Fruit fly (Drosophila melanogaster): ENCODE measurements around the gene Zip71B.
A peak's percentile ranks its signal among the peaks of the same experiment; 100 is the strongest.

The Zip71B gene

DNA sequence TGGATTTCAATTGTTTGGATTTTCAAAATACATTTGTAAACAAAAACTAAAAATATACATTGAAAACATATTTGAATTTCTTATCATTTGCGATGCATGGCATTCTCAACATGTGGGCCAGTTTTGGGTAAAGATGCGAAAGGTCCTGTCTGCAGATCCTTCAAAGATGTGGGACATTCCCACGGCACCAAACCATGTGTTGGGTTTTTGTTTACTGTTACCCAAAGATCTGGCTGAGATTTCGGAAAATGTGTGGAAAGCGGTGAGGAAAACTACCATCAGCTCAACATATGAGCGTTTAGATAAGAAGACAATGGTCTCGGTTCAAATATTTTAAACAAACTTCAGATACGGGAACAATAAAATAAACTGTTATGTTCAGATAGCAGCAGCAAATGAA, 16.1 kb upstream of the Zip71B start:
- TF ChIP-seq Sox15 (GFP tag; optimal IDR thresholded peaks at IDR 0.05), result no peak
- TF ChIP-seq svp (GFP tag), result peak; percentile 35
- TF ChIP-seq Hr39 (GFP tag; optimal IDR thresholded peaks at IDR 0.05), result no peak
- TF ChIP-seq salr (GFP tag; optimal IDR thresholded peaks at IDR 0.05), result no peak
- no peak for TF ChIP-seq CG6808 (GFP tag; optimal IDR thresholded peaks at IDR 0.05)
- TF ChIP-seq Eip93F (GFP tag; optimal IDR thresholded peaks at IDR 0.05), result no peak
- no peak for TF ChIP-seq CG6276 (GFP tag; optimal IDR thresholded peaks at IDR 0.05)
- TF ChIP-seq CG11294 (GFP tag; IDR thresholded peaks at IDR 0.05), result no peak
- TF ChIP-seq Eip75B (GFP tag; optimal IDR thresholded peaks at IDR 0.05), result no peak
- peak; percentile 29 for TF ChIP-seq fkh (GFP tag; optimal IDR thresholded peaks at IDR 0.05)
- TF ChIP-seq topi (GFP tag; optimal IDR thresholded peaks at IDR 0.05), result no peak

DNA sequence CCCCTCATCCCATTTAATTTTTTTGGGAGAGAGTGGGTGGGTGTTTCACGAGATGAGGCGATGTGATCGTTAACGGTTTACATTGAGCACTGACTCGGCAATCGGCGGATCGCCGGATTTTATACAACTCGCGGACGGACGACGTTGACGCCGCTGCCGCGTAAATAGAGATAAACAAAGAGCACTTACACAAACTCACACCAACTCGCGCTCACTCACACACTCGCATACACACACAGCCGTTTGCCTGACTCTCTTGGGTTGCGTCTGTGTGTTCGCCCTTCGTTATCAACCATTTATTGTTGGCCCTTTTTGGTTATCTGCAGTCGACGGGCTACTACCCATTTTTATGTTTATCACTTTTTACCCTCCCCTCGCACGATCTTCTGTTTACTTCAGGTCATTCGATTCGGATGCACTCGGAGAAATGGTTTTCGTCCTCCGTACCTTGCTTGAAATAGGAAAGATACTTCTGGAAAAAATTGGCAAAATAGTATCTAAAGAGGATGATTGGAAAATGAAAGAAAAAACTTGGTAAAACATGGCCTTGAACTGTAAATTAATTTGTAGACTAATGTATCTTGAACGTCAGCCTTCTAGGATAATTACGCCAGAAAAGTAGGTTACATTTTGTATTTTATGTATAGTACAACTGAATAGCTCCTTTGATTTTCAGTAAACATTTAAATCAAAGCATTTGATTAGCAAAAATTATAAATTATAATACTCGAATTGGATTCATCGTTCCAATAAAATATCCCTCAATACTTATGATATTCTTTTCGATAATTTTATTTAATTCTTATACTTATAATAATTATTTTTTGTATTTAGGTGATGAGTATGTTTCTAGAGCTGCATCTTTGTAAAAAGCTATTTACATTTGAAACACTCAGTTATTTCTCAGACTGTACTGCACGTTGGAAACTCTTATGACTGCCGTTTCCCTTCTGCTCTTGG, 14.3 kb upstream of the Zip71B start:
- peak; percentile 53 for TF ChIP-seq CG10631 (GFP tag; optimal IDR thresholded peaks at IDR 0.05)
- TF ChIP-seq CG11294 (GFP tag; IDR thresholded peaks at IDR 0.05), result no peak
- TF ChIP-seq Hr38 (GFP tag; optimal IDR thresholded peaks at IDR 0.05), result no peak
- TF ChIP-seq net (GFP tag; optimal IDR thresholded peaks at IDR 0.05), result peak; percentile 16
- TF ChIP-seq CG3032 (tag; optimal IDR thresholded peaks at IDR 0.05), result peak; percentile 68
- no peak for TF ChIP-seq Hr4 (GFP tag; optimal IDR thresholded peaks at IDR 0.05)
- TF ChIP-seq spab (GFP tag; optimal IDR thresholded peaks at IDR 0.05), result peak; percentile 59
- TF ChIP-seq Ets96B (tag; optimal IDR thresholded peaks at IDR 0.05), result peak; percentile 48
- TF ChIP-seq CG11902 (GFP tag; optimal IDR thresholded peaks at IDR 0.05), result peak; percentile 10
- no peak for TF ChIP-seq CG4318 (GFP tag; optimal IDR thresholded peaks at IDR 0.05)
- peak; percentile 7 for TF ChIP-seq Blimp-1 (GFP tag; optimal IDR thresholded peaks at IDR 0.05)
- TF ChIP-seq fd59A (GFP tag; optimal IDR thresholded peaks at IDR 0.05), result peak; percentile 49
- TF ChIP-seq topi (GFP tag; optimal IDR thresholded peaks at IDR 0.05), result peak; percentile 51
- no peak for TF ChIP-seq fd85E (GFP tag; optimal IDR thresholded peaks at IDR 0.05)
- peak; percentile 10 for TF ChIP-seq dsx (GFP tag; optimal IDR thresholded peaks at IDR 0.05; ENCODE audit: poor library complexity, severe bottlenecking)
- TF ChIP-seq CG7368 (GFP tag; optimal IDR thresholded peaks at IDR 0.05), result no peak
- TF ChIP-seq Eip75B (GFP tag; optimal IDR thresholded peaks at IDR 0.05), result peak; percentile 19
- TF ChIP-seq Eip93F (GFP tag; optimal IDR thresholded peaks at IDR 0.05), result no peak
- peak; percentile 79 for TF ChIP-seq esn (GFP tag; optimal IDR thresholded peaks at IDR 0.05)
- TF ChIP-seq svp (GFP tag), result peak; percentile 91
- TF ChIP-seq OdsH (GFP tag; optimal IDR thresholded peaks at IDR 0.05), result peak; percentile 44
- TF ChIP-seq CG6792 (GFP tag; optimal IDR thresholded peaks at IDR 0.05), result peak; percentile 23
- no peak for TF ChIP-seq CG15336 (GFP tag; IDR thresholded peaks at IDR 0.05)
- peak; percentile 20 to 82 for TF ChIP-seq salr (GFP tag; optimal IDR thresholded peaks at IDR 0.05)
- TF ChIP-seq Sox102F (GFP tag; optimal IDR thresholded peaks at IDR 0.05), result peak; percentile 51
- no peak for TF ChIP-seq CG6854 (GFP tag; optimal IDR thresholded peaks at IDR 0.05)
- no peak for TF ChIP-seq Gug (GFP tag; IDR thresholded peaks at IDR 0.05)
- peak; percentile 37 for TF ChIP-seq Ets21C (GFP tag; optimal IDR thresholded peaks at IDR 0.05)
- peak; percentile 28 for TF ChIP-seq lz (GFP tag; optimal IDR thresholded peaks at IDR 0.05)
- TF ChIP-seq CG8119 (GFP tag; IDR thresholded peaks at IDR 0.05), result no peak
- TF ChIP-seq CG3919 (GFP tag; optimal IDR thresholded peaks at IDR 0.05), result peak; percentile 22
- TF ChIP-seq Smox (GFP tag; optimal IDR thresholded peaks at IDR 0.05), result peak; percentile 64
- TF ChIP-seq ss (GFP tag; optimal IDR thresholded peaks at IDR 0.05), result peak; percentile 2 to 65
- peak; percentile 60 for TF ChIP-seq Met (GFP tag; optimal IDR thresholded peaks at IDR 0.05)
- peak; percentile 57 for TF ChIP-seq CG34406 (GFP tag; optimal IDR thresholded peaks at IDR 0.05)
- TF ChIP-seq CG6808 (GFP tag; optimal IDR thresholded peaks at IDR 0.05), result peak; percentile 63
- peak; percentile 59 for TF ChIP-seq acj6 (GFP tag; optimal IDR thresholded peaks at IDR 0.05)
- TF ChIP-seq CG6163 (GFP tag; IDR thresholded peaks at IDR 0.05), result peak; percentile 52
- TF ChIP-seq Hr39 (GFP tag; optimal IDR thresholded peaks at IDR 0.05), result peak; percentile 67
- peak; percentile 58 for TF ChIP-seq CG1621 (tag; optimal IDR thresholded peaks at IDR 0.05)
- peak; percentile 34 for TF ChIP-seq CG10669 (GFP tag; optimal IDR thresholded peaks at IDR 0.05)
- TF ChIP-seq CG8632 (GFP tag; optimal IDR thresholded peaks at IDR 0.05), result peak; percentile 33
- peak; percentile 37 for TF ChIP-seq pdm3 (GFP tag; optimal IDR thresholded peaks at IDR 0.05)
- peak; percentile 92 for TF ChIP-seq fkh (GFP tag; optimal IDR thresholded peaks at IDR 0.05)

Measured in whole organism, prepupa.